Fruit fly (Drosophila melanogaster) whole organism: Measurements from ENCODE around the gene CheA84a.

ENCODE experiments used
- CG8478 ChIP-seq: fragments of >200 bp; optimal IDR thresholded peaks from 2 replicates; lab custom pipeline; 2018; ENCODE audit warnings: inconsistent platforms
- Dll ChIP-seq: fragments of >200 bp; optimal IDR thresholded peaks from 2 replicates; lab custom pipeline; 2017
- EcR ChIP-seq, 2 experiments: fragments of >200 bp; optimal IDR thresholded peaks; 2 replicates each; lab custom pipeline; 2017; ENCODE audit warnings: missing biosample characterization in 2 of 2, missing genetic modification characterization in 2 of 2, missing genetic modification reagents in 2 of 2
- pan ChIP-seq: fragments of >200 bp; optimal IDR thresholded peaks from 2 replicates; lab custom pipeline; 2017
- psq ChIP-seq: fragments of >200 bp; optimal IDR thresholded peaks from 2 replicates; lab custom pipeline; 2017

dm6 chr3R:8183502-8183901 lies 21.1 kb downstream of the CheA84a start:
- TF ChIP-seq psq (lab: Kevin White, UChicago), result no peak
- TF ChIP-seq EcR (GFP tag; optimal IDR thresholded peaks at IDR 0.05; lab: Kevin White, UChicago), result no peak
- TF ChIP-seq pan (lab: Kevin White, UChicago), result no peak
- no peak for TF ChIP-seq Dll
- no peak for TF ChIP-seq CG8478 (lab: Kevin White, UChicago)
